Worm (Caenorhabditis elegans): ENCODE measurements around the gene F46H5.2.
A peak's percentile ranks its signal among the peaks of the same experiment; 100 is the strongest.

The F46H5.2 gene

DNA sequence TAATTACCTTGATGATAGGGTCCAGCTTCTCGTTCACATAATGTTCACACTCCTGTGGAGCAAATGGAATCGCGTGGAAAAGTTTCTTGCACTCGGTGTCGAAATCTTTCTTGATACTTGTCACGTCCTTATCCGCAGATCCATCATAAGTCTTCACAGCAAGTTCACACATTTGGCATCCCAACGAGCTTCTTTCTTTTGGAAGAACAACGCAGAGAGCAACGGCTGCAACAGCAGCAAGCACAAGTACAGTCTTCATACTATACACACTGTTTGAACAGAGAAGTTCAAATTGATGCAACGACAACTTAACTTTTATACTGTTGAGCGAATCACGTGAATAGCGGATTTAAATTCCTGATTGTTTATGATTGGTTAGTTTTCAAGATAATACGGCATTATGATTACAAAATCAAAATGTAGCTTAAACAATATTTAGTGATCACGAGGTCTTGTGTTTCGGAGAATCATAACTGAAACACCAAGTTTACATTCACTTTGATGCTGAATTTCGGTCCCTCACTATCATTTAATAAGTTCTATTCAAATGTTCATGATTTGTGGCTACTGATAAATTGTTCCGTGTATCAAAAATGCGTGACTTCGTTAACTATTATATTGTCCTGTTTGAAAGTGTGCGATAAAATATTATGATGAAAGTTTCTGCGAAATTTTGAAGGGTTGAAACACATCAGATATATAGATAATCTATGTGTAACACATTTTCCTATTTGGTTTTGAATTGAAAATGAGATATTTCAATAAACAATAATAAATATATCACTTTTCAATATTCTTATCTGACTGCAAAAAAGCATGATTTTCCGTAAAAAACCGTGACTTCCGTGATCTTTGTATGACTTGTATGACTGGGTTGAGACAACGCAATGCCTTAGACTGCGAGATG is 51.3 kb downstream of the F46H5.2 start, which contains the start of the genes spp-2 and spp-6 (continued):
- TF ChIP-seq unc-62 (GFP tag; optimal IDR thresholded peaks at IDR 0.05) (no peak), fkh-3 (tag; optimal IDR thresholded peaks at IDR 0.05) (no peak), K12H6.12 (tag; optimal IDR thresholded peaks at IDR 0.05) (no peak), ceh-100 (GFP tag; IDR thresholded peaks at IDR 0.05) (no peak), repo-1 (tag; optimal IDR thresholded peaks at IDR 0.05) (no peak), bed-2 (GFP tag; IDR thresholded peaks at IDR 0.05) (no peak), lag-1 (GFP tag; IDR thresholded peaks at IDR 0.05) (no peak), pbrm-1 (GFP tag; IDR thresholded peaks at IDR 0.05) (no peak), cebp-2 (GFP tag; IDR thresholded peaks at IDR 0.05) (0 out of 2 replicates have a peak, but pooled peaks have one; percentile 24), T07F8.4 (tag; optimal IDR thresholded peaks at IDR 0.05) (no peak), F55B11.4 (tag; optimal IDR thresholded peaks at IDR 0.05; ENCODE audit: borderline replicate concordance, insufficient read depth) (no peak), nhr-90 (tag; optimal IDR thresholded peaks at IDR 0.05) (no peak), bed-1 (GFP tag; IDR thresholded peaks at IDR 0.05) (no peak), athp-1 (tag; optimal IDR thresholded peaks at IDR 0.05) (no peak), lir-1 (GFP tag; conservative IDR thresholded peaks at IDR 0.05) (no peak), ZK185.1 (tag; optimal IDR thresholded peaks at IDR 0.05; ENCODE audit: poor library complexity, severe bottlenecking) (peak; percentile 3), madf-3 (GFP tag; IDR thresholded peaks at IDR 0.05) (no peak), nhr-80 (tag; optimal IDR thresholded peaks at IDR 0.05) (peak; percentile 74), sdz-38 (tag; optimal IDR thresholded peaks at IDR 0.05) (no peak), egrh-3 (GFP tag; IDR thresholded peaks at IDR 0.05) (no peak), tlf-1 (GFP tag; optimal IDR thresholded peaks at IDR 0.05) (no peak), chd-7 (tag; optimal IDR thresholded peaks at IDR 0.05) (no peak), mcd-1 (GFP tag; IDR thresholded peaks at IDR 0.05) (0 out of 2 replicates have a peak, but pooled peaks have one; percentile 16), B0019.2 (GFP tag; conservative IDR thresholded peaks at IDR 0.05) (no peak), F23B12.7 (tag; optimal IDR thresholded peaks at IDR 0.05; ENCODE audit: insufficient read depth) (no peak), Y53G8AR.9 (GFP tag; conservative IDR thresholded peaks at IDR 0.05) (peak; percentile 79), dox-1 (GFP tag; IDR thresholded peaks at IDR 0.05) (no peak), hmg-1.2 (GFP tag; IDR thresholded peaks at IDR 0.05) (0 out of 2 replicates have a peak, but pooled peaks have one; percentile 6), let-526 (GFP tag; IDR thresholded peaks at IDR 0.05) (no peak), mes-4 (tag; optimal IDR thresholded peaks at IDR 0.05) (no peak), tbx-9 (tag; optimal IDR thresholded peaks at IDR 0.05; ENCODE audit: borderline replicate concordance) (no peak), mel-28 (tag; optimal IDR thresholded peaks at IDR 0.05; ENCODE audit: borderline replicate concordance) (no peak), hsf-1 (GFP tag; IDR thresholded peaks at IDR 0.05) (no peak), ztf-28 (GFP tag; IDR thresholded peaks at IDR 0.05) (no peak), cebp-1 (GFP tag; IDR thresholded peaks at IDR 0.05) (no peak), cebp-1 (tag; optimal IDR thresholded peaks at IDR 0.05) (peak; percentile 24), nhr-179 (tag; optimal IDR thresholded peaks at IDR 0.05) (no peak), ztf-22 (GFP tag; optimal IDR thresholded peaks at IDR 0.05) (no peak), T26A5.8 (tag; optimal IDR thresholded peaks at IDR 0.05) (no peak), him-1 (tag; optimal IDR thresholded peaks at IDR 0.05) (no peak), zim-3 (tag; optimal IDR thresholded peaks at IDR 0.05) (no peak), Y79H2A.3 (GFP tag; conservative IDR thresholded peaks at IDR 0.05) (no peak), lin-54 (GFP tag; optimal IDR thresholded peaks at IDR 0.05) (peak; percentile 24), ceh-40 (GFP tag; IDR thresholded peaks at IDR 0.05) (no peak), B0035.1 (tag; optimal IDR thresholded peaks at IDR 0.05) (no peak), pha-4 (tag; optimal IDR thresholded peaks at IDR 0.05) (no peak), snpc-1.3 (tag; optimal IDR thresholded peaks at IDR 0.05; ENCODE audit: insufficient read depth) (no peak)

Data from whole organism, young adult.